Worm (Caenorhabditis elegans) whole organism, L3 larva: ENCODE data around the gene srw-51.

Experiments used
- aly-2 ChIP-seq: fragments of 150-350 bp; optimal IDR thresholded peaks from 2 replicates; lab custom pipeline; 2014; ENCODE audit warnings: missing biosample characterization, missing genetic modification characterization
- ceh-16 ChIP-seq: sonication (generic microtip); optimal IDR thresholded peaks from 2 replicates; lab custom pipeline; 2017; ENCODE audit warnings: missing biosample characterization, missing genetic modification characterization
- ceh-82 ChIP-seq: fragments of 150-350 bp; optimal IDR thresholded peaks from 2 replicates; lab custom pipeline; 2014; ENCODE audit warnings: missing biosample characterization, missing genetic modification characterization
- egl-27 ChIP-seq: sonication (generic microtip); optimal IDR thresholded peaks from 4 replicates; lab custom pipeline; 2017; ENCODE audit warnings: missing biosample characterization, missing genetic modification reagents, missing genetic modification characterization
- egl-5 ChIP-seq: fragments of 150-350 bp; optimal IDR thresholded peaks from 2 replicates; lab custom pipeline; 2017; ENCODE audit warnings: missing biosample characterization, missing genetic modification reagents, missing genetic modification characterization, inconsistent platforms
- eor-1 ChIP-seq, 2 experiments: fragments of 150-350 bp; optimal IDR thresholded peaks; 2 replicates each; lab custom pipeline; 2014 to 2018; ENCODE audit warnings: missing biosample characterization in 2 of 2, missing genetic modification characterization in 2 of 2
- nhr-43 ChIP-seq: sonication (generic microtip); optimal IDR thresholded peaks from 2 replicates; lab custom pipeline; 2016; ENCODE audit warnings: mild to moderate bottlenecking, missing genetic modification characterization, missing compliant biosample characterization; ENCODE audit not compliant: poor library complexity, severe bottlenecking
- nhr-67 ChIP-seq: fragments of 150-350 bp; optimal IDR thresholded peaks from 2 replicates; lab custom pipeline; 2014; ENCODE audit warnings: missing biosample characterization, missing genetic modification characterization
- nhr-77 ChIP-seq: fragments of 150-350 bp; optimal IDR thresholded peaks from 2 replicates; lab custom pipeline; 2014; ENCODE audit warnings: missing biosample characterization, missing genetic modification characterization
- pha-4 ChIP-seq: fragments of 150-350 bp; optimal IDR thresholded peaks from 2 replicates; lab custom pipeline; 2014; ENCODE audit warnings: missing biosample characterization, missing genetic modification reagents, missing genetic modification characterization
- zag-1 ChIP-seq: fragments of 150-350 bp; optimal IDR thresholded peaks from 2 replicates; lab custom pipeline; 2014; ENCODE audit warnings: missing biosample characterization, missing genetic modification characterization
- ztf-4 ChIP-seq: fragments of 150-350 bp; optimal IDR thresholded peaks from 2 replicates; lab custom pipeline; 2014; ENCODE audit warnings: missing biosample characterization, missing genetic modification characterization

The srw-51 gene

DNA sequence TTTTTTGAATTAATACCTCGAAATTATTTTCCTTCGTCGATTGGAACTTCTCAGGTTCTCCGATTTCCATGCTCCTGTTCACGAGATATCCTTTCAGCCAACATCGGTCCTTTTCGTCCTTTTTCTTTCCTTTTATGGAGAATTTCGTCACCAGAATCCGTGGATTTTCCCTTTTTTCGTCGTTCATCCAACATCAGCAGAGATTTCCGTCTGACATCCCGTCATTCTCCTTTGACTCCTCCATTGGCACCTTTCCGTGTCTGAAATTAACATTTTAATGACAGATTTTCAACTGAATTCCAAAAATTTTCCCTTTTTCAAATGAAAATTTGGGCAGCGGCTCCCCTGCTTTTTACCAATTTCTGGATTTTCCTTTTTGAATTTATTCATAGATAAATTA, 15.8 kb downstream of the srw-51 start:
- TF ChIP-seq ztf-4 = no peak
- no peak for TF ChIP-seq pha-4 (tag; lab: Kevin White, UChicago)
- no peak for TF ChIP-seq nhr-43
- no peak for TF ChIP-seq egl-27 (tag; lab: Kevin White, UChicago)
- TF ChIP-seq aly-2 (tag; lab: Kevin White, UChicago) = no peak
- no peak for TF ChIP-seq ceh-16
- TF ChIP-seq nhr-77 (tag; lab: Kevin White, UChicago) = no peak
- no peak for TF ChIP-seq zag-1 (tag; lab: Kevin White, UChicago)
- no peak for TF ChIP-seq egl-5 (tag; lab: Kevin White, UChicago)
- TF ChIP-seq eor-1 (tag; optimal IDR thresholded peaks at IDR 0.05; lab: Kevin White, UChicago) = no peak

DNA sequence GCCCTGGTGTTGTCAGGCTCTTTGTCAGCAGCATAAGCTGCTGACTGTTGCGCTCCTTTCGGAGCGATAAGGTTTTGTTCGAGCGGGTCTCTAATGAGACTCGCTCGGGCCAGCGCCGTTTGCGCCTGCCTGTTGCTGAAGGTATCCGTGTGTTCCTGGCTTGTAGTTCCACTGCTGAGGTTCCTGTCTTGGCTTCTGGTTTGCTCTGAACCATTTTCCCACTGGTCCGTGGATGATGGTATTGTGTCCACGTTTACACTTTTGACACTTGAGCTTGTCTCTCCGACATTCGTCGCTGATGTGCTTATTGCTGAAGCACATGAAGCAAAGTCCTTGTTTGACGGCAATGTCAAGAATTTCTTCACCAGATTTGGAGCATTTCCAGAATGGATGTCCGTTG, 19.4 kb downstream of the srw-51 start:
- TF ChIP-seq nhr-67 (tag; lab: Kevin White, UChicago) = no peak
- TF ChIP-seq ceh-82 (tag; lab: Kevin White, UChicago) = no peak
- TF ChIP-seq, all 47 proteins: peak for 0
